Fruit fly (Drosophila melanogaster) whole organism, embryonic: ENCODE results near the gene CG9799.

ENCODE experiments used
- Asciz ChIP-seq: fragments of 200-800 bp; sonication (Bioruptor generic); optimal IDR thresholded peaks from 2 replicates; lab custom pipeline; 2017; ENCODE audit warnings: missing biosample characterization, mild to moderate bottlenecking, missing genetic modification characterization, missing genetic modification reagents
- CG10366 ChIP-seq: fragments of 200-800 bp; sonication (Bioruptor generic); IDR thresholded peaks from 2 replicates; pipeline ENCODE4 v1.3.6; 2022; ENCODE audit warnings: missing biosample characterization, missing genetic modification characterization
- CG11093 ChIP-seq: fragments of 200-800 bp; sonication (Bioruptor generic); IDR thresholded peaks from 3 replicates; pipeline ENCODE4 v1.3.6; 2022; ENCODE audit warnings: missing biosample characterization, missing genetic modification characterization
- CG11695 ChIP-seq: fragments of 200-800 bp; sonication (Bioruptor generic); IDR thresholded peaks from 3 replicates; pipeline ENCODE4 v1.3.6; 2022; ENCODE audit warnings: missing biosample characterization, missing genetic modification characterization
- CG11696 ChIP-seq: fragments of 200-800 bp; sonication (Bioruptor generic); IDR thresholded peaks from 2 replicates; pipeline ENCODE4 v1.3.6; 2022; ENCODE audit warnings: missing biosample characterization, missing genetic modification characterization
- CG13287 ChIP-seq: fragments of 200-800 bp; sonication (Bioruptor generic); IDR thresholded peaks from 2 replicates; pipeline ENCODE4 v1.3.6; 2022; ENCODE audit warnings: missing biosample characterization, missing genetic modification characterization; ENCODE audit not compliant: partially characterized antibody
- CG14710 ChIP-seq: fragments of 200-800 bp; sonication (Bioruptor generic); optimal IDR thresholded peaks from 3 replicates; lab custom pipeline; 2019; ENCODE audit warnings: missing biosample characterization, mild to moderate bottlenecking, missing genetic modification characterization, moderate library complexity
- CG14860 ChIP-seq: fragments of 200-800 bp; sonication (Bioruptor generic); IDR thresholded peaks from 3 replicates; pipeline ENCODE4 v1.3.6; 2022; ENCODE audit warnings: missing biosample characterization, missing genetic modification characterization; ENCODE audit not compliant: partially characterized antibody
- CG14965 ChIP-seq: fragments of 200-800 bp; sonication (Bioruptor generic); optimal IDR thresholded peaks from 2 replicates; lab custom pipeline; 2016; ENCODE audit warnings: missing biosample characterization, missing genetic modification characterization, borderline replicate concordance
- CG15479 ChIP-seq: fragments of 200-800 bp; sonication (Bioruptor generic); optimal IDR thresholded peaks from 3 replicates; lab custom pipeline; 2019; ENCODE audit warnings: missing biosample characterization, mild to moderate bottlenecking, missing genetic modification characterization, moderate library complexity
- CG17612 ChIP-seq: fragments of 200-800 bp; sonication (Bioruptor generic); IDR thresholded peaks from 2 replicates; pipeline ENCODE4 v1.3.6; 2022; ENCODE audit warnings: missing biosample characterization, missing genetic modification characterization
- CG1792 ChIP-seq: fragments of 200-800 bp; sonication (Bioruptor generic); optimal IDR thresholded peaks from 2 replicates; lab custom pipeline; 2016; ENCODE audit warnings: missing biosample characterization, missing genetic modification characterization
- CG2116 ChIP-seq: fragments of 200-800 bp; sonication (Bioruptor generic); optimal IDR thresholded peaks from 3 replicates; lab custom pipeline; 2018; ENCODE audit warnings: missing biosample characterization, mild to moderate bottlenecking, missing genetic modification characterization
- CG2202 ChIP-seq: fragments of 200-800 bp; sonication (Bioruptor generic); optimal IDR thresholded peaks from 2 replicates; lab custom pipeline; 2018; ENCODE audit warnings: missing biosample characterization, mild to moderate bottlenecking, missing genetic modification characterization
- CG3163 ChIP-seq: fragments of 200-800 bp; sonication (Bioruptor generic); optimal IDR thresholded peaks from 3 replicates; lab custom pipeline; 2016; ENCODE audit warnings: missing biosample characterization, missing genetic modification characterization
- CG32767 ChIP-seq: fragments of 200-800 bp; sonication (Bioruptor generic); IDR thresholded peaks from 2 replicates; pipeline ENCODE4 v1.3.6; 2022; ENCODE audit warnings: missing biosample characterization, missing genetic modification characterization
- CG5180 ChIP-seq: fragments of 200-800 bp; sonication (Bioruptor generic); optimal IDR thresholded peaks from 3 replicates; lab custom pipeline; 2017; ENCODE audit warnings: missing biosample characterization, missing genetic modification characterization, mild to moderate bottlenecking, moderate library complexity, missing genetic modification reagents
- CG6683 ChIP-seq: fragments of 200-800 bp; sonication (Bioruptor generic); optimal IDR thresholded peaks from 2 replicates; lab custom pipeline; 2017; ENCODE audit warnings: missing biosample characterization, mild to moderate bottlenecking, missing genetic modification characterization, missing genetic modification reagents
- CG7839 ChIP-seq: fragments of 200-800 bp; sonication (Bioruptor generic); optimal IDR thresholded peaks from 3 replicates; lab custom pipeline; 2018; ENCODE audit warnings: missing biosample characterization, mild to moderate bottlenecking, missing genetic modification characterization, moderate library complexity
- CG8765 ChIP-seq: fragments of 200-800 bp; sonication (Bioruptor generic); IDR thresholded peaks from 2 replicates; pipeline ENCODE4 v1.3.6; 2022; ENCODE audit warnings: missing biosample characterization, missing genetic modification characterization
- H2.0 ChIP-seq: fragments of 200-800 bp; sonication (Bioruptor generic); IDR thresholded peaks from 2 replicates; pipeline ENCODE4 v1.3.6; 2022; ENCODE audit warnings: missing biosample characterization, missing genetic modification characterization
- Hey ChIP-seq: fragments of 200-800 bp; sonication (Bioruptor generic); optimal IDR thresholded peaks from 3 replicates; lab custom pipeline; 2018; ENCODE audit warnings: missing biosample characterization, mild to moderate bottlenecking, missing genetic modification characterization
- HmgD ChIP-seq: fragments of 200-800 bp; sonication (Bioruptor generic); optimal IDR thresholded peaks from 3 replicates; lab custom pipeline; 2016; ENCODE audit warnings: missing biosample characterization, missing genetic modification characterization
- Hsf ChIP-seq: fragments of 200-800 bp; sonication (Bioruptor generic); optimal IDR thresholded peaks from 3 replicates; lab custom pipeline; 2016; ENCODE audit warnings: missing biosample characterization, missing genetic modification characterization
- Mad ChIP-seq: fragments of 200-800 bp; sonication (Bioruptor generic); optimal IDR thresholded peaks from 2 replicates; lab custom pipeline; 2016; ENCODE audit warnings: missing biosample characterization, missing genetic modification characterization
- NC2β ChIP-seq: fragments of 200-800 bp; sonication (Bioruptor generic); optimal IDR thresholded peaks from 2 replicates; lab custom pipeline; 2016; ENCODE audit warnings: missing biosample characterization, missing genetic modification characterization
- NfI ChIP-seq: fragments of 200-800 bp; sonication (Bioruptor generic); optimal IDR thresholded peaks from 3 replicates; lab custom pipeline; 2018; ENCODE audit warnings: missing biosample characterization, mild to moderate bottlenecking, missing genetic modification characterization, moderate library complexity
- PHDP ChIP-seq: fragments of 200-800 bp; sonication (Bioruptor generic); optimal IDR thresholded peaks from 3 replicates; lab custom pipeline; 2018; ENCODE audit warnings: missing biosample characterization, mild to moderate bottlenecking, missing genetic modification characterization, moderate library complexity
- Ravus ChIP-seq: fragments of 200-800 bp; sonication (Bioruptor generic); IDR thresholded peaks from 2 replicates; pipeline ENCODE4 v1.3.6; 2022; ENCODE audit warnings: missing biosample characterization, missing genetic modification characterization
- Ssrp ChIP-seq: fragments of 200-800 bp; sonication (Bioruptor generic); optimal IDR thresholded peaks from 2 replicates; lab custom pipeline; 2018; ENCODE audit warnings: missing biosample characterization, mild to moderate bottlenecking, missing genetic modification characterization, moderate library complexity
- Taf1 ChIP-seq: fragments of 200-800 bp; sonication (Bioruptor generic); IDR thresholded peaks from 2 replicates; pipeline ENCODE4 v1.3.6; 2022; ENCODE audit warnings: missing biosample characterization, missing genetic modification characterization
- Trl ChIP-seq, 3 experiments: fragments of >200 bp in 2 of 3; fragments of 200-800 bp in 1 of 3; sonication (Bioruptor generic) in 1 of 3; optimal IDR thresholded peaks; 2 replicates in 1 of 3; 3 replicates in 2 of 3; lab custom pipeline; 2016 to 2017; ENCODE audit warnings: missing biosample characterization in 1 of 3, missing genetic modification characterization in 1 of 3
- ab ChIP-seq: fragments of 200-800 bp; sonication (Bioruptor generic); optimal IDR thresholded peaks from 2 replicates; lab custom pipeline; 2016; ENCODE audit warnings: missing biosample characterization, missing genetic modification characterization
- amos ChIP-seq: fragments of 200-800 bp; sonication (Bioruptor generic); IDR thresholded peaks from 2 replicates; pipeline ENCODE4 v1.3.6; 2022; ENCODE audit warnings: missing biosample characterization, missing genetic modification characterization; ENCODE audit not compliant: partially characterized antibody
- caup ChIP-seq: fragments of 200-800 bp; sonication (Bioruptor generic); optimal IDR thresholded peaks from 3 replicates; lab custom pipeline; 2017; ENCODE audit warnings: missing biosample characterization, mild to moderate bottlenecking, missing genetic modification characterization, moderate library complexity; ENCODE audit not compliant: severe bottlenecking
- fd102C ChIP-seq: fragments of 200-800 bp; sonication (Bioruptor generic); optimal IDR thresholded peaks from 2 replicates; lab custom pipeline; 2018; ENCODE audit warnings: missing biosample characterization, mild to moderate bottlenecking, missing genetic modification characterization, moderate library complexity
- jigr1 ChIP-seq: fragments of 200-800 bp; sonication (Bioruptor generic); IDR thresholded peaks from 3 replicates; pipeline ENCODE4 v1.3.6; 2022; ENCODE audit warnings: missing biosample characterization, missing genetic modification characterization
- luna ChIP-seq: fragments of 200-800 bp; sonication (Bioruptor generic); optimal IDR thresholded peaks from 2 replicates; lab custom pipeline; 2016; ENCODE audit warnings: missing biosample characterization, missing genetic modification characterization
- mirr ChIP-seq: fragments of 200-800 bp; sonication (Bioruptor generic); optimal IDR thresholded peaks from 3 replicates; lab custom pipeline; 2018; ENCODE audit warnings: missing biosample characterization, mild to moderate bottlenecking, missing genetic modification characterization
- nerfin-2 ChIP-seq: fragments of 200-800 bp; sonication (Bioruptor generic); IDR thresholded peaks from 2 replicates; pipeline ENCODE4 v1.3.6; 2022; ENCODE audit warnings: missing biosample characterization, missing genetic modification characterization; ENCODE audit not compliant: partially characterized antibody
- nom ChIP-seq: fragments of 200-800 bp; sonication (Bioruptor generic); optimal IDR thresholded peaks from 2 replicates; lab custom pipeline; 2017; ENCODE audit warnings: missing biosample characterization, missing genetic modification characterization, mild to moderate bottlenecking, moderate library complexity, missing genetic modification reagents
- phol ChIP-seq: fragments of 200-800 bp; sonication (Bioruptor generic); optimal IDR thresholded peaks from 3 replicates; lab custom pipeline; 2018; ENCODE audit warnings: missing biosample characterization, mild to moderate bottlenecking, missing genetic modification characterization, moderate library complexity
- pros ChIP-seq: fragments of 200-800 bp; sonication (Bioruptor generic); optimal IDR thresholded peaks from 3 replicates; lab custom pipeline; 2019; ENCODE audit warnings: missing biosample characterization, mild to moderate bottlenecking, missing genetic modification characterization, moderate library complexity
- pum ChIP-seq: fragments of 200-800 bp; sonication (Bioruptor generic); optimal IDR thresholded peaks from 2 replicates; lab custom pipeline; 2016; ENCODE audit warnings: missing biosample characterization, missing genetic modification characterization
- ranshi ChIP-seq: fragments of 200-800 bp; sonication (Bioruptor generic); IDR thresholded peaks from 2 replicates; pipeline ENCODE4 v1.3.6; 2022; ENCODE audit warnings: missing biosample characterization, missing genetic modification characterization
- salm ChIP-seq: fragments of 200-800 bp; sonication (Bioruptor generic); optimal IDR thresholded peaks from 2 replicates; lab custom pipeline; 2018; ENCODE audit warnings: missing biosample characterization, mild to moderate bottlenecking, missing genetic modification characterization
- sna ChIP-seq: fragments of 200-800 bp; sonication (Bioruptor generic); IDR thresholded peaks from 2 replicates; pipeline ENCODE4 v1.3.6; 2022; ENCODE audit warnings: missing biosample characterization, missing genetic modification characterization; ENCODE audit not compliant: partially characterized antibody
- sqz ChIP-seq: fragments of 200-800 bp; sonication (Bioruptor generic); optimal IDR thresholded peaks from 3 replicates; lab custom pipeline; 2018; ENCODE audit warnings: missing biosample characterization, mild to moderate bottlenecking, missing genetic modification characterization
- tap ChIP-seq: fragments of 200-800 bp; optimal IDR thresholded peaks from 3 replicates; lab custom pipeline; 2019; ENCODE audit warnings: missing biosample characterization, mild to moderate bottlenecking, missing genetic modification characterization, moderate library complexity
- tin ChIP-seq: fragments of 200-800 bp; sonication (Bioruptor generic); optimal IDR thresholded peaks from 3 replicates; lab custom pipeline; 2016; ENCODE audit warnings: missing biosample characterization, missing genetic modification characterization

Gene CG9799

DNA sequence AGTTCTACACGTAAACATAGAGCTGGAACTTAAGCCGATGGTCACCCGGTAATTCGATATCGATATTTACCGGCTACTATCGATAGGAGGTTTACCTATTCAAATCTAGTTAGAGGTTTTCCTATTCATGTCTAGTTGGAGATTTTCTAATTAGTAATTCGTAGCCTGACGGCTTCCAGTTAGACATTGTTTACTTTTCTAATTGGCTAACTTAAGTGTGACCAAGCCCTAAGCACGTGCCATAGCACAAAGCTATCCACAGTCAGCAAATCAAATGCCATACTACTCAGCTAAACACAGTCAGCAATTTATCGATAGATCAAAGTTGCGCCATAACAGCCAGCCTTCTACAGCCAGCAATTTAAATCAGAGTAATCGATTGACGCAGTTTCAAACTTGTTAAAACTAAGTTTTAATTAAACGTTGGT lies 14.5 kb upstream of the CG9799 start, which contains the start of gene Dpm3 (continued):
- no peak for TF ChIP-seq CG11696 (GFP tag; lab: Robert Waterston, UW)
- no peak for TF ChIP-seq CG8765 (GFP tag; lab: Robert Waterston, UW)
- TF ChIP-seq nerfin-2 (GFP tag; lab: Robert Waterston, UW), result peak; percentile 80
- no peak for TF ChIP-seq CG5180
- peak; percentile 85 for TF ChIP-seq amos (GFP tag; lab: Robert Waterston, UW)
- no peak for TF ChIP-seq H2.0 (GFP tag; lab: Robert Waterston, UW)
- peak; percentile 17 for TF ChIP-seq PHDP
- TF ChIP-seq fd102C, result no peak
- peak; percentile 27 for TF ChIP-seq tin (GFP tag; lab: Kevin White, UChicago)
- TF ChIP-seq NfI (GFP tag; lab: Kevin White, UChicago), result peak; percentile 38
- TF ChIP-seq Ssrp (tag; lab: Kevin White, UChicago), result no peak
- no peak for TF ChIP-seq CG11093 (GFP tag; lab: Robert Waterston, UW)
- no peak for TF ChIP-seq CG6683 (GFP tag; lab: Kevin White, UChicago)
- TF ChIP-seq nom, result no peak
- no peak for TF ChIP-seq sqz (GFP tag; lab: Kevin White, UChicago)
- TF ChIP-seq CG14860 (GFP tag; lab: Robert Waterston, UW), result peak; percentile 91
- peak; percentile 72 for TF ChIP-seq CG14710 (tag; lab: Kevin White, UChicago)
- TF ChIP-seq jigr1, result no peak
- TF ChIP-seq pros (GFP tag; lab: Kevin White, UChicago), result no peak
- no peak for TF ChIP-seq Hey (tag; lab: Kevin White, UChicago)
- no peak for TF ChIP-seq ranshi (GFP tag; lab: Robert Waterston, UW)
- no peak for TF ChIP-seq CG14965 (GFP tag; lab: Kevin White, UChicago)
- peak; percentile 70 for TF ChIP-seq Mad (GFP tag; lab: Kevin White, UChicago)
- TF ChIP-seq tap (tag; lab: Kevin White, UChicago), result peak; percentile 14
- TF ChIP-seq CG3163 (GFP tag; lab: Kevin White, UChicago), result peak; percentile 93
- peak; percentile 52 for TF ChIP-seq Hsf (GFP tag; lab: Kevin White, UChicago)
- peak; percentile 70 for TF ChIP-seq phol (tag; lab: Kevin White, UChicago)
- no peak for TF ChIP-seq Asciz
- no peak for TF ChIP-seq NC2β (GFP tag; lab: Kevin White, UChicago)
- TF ChIP-seq CG2116 (GFP tag; lab: Kevin White, UChicago), result peak; percentile 68
- no peak for TF ChIP-seq Taf1 (GFP tag; lab: Robert Waterston, UW)
- TF ChIP-seq sna (GFP tag; lab: Robert Waterston, UW), result peak; percentile 95
- TF ChIP-seq CG17612 (GFP tag; lab: Robert Waterston, UW), result no peak
- TF ChIP-seq luna (GFP tag; lab: Kevin White, UChicago), result no peak
- TF ChIP-seq ab, result no peak
- TF ChIP-seq CG7839, result peak; percentile 5
- TF ChIP-seq pum (GFP tag; lab: Kevin White, UChicago), result peak; percentile 41
- no peak for TF ChIP-seq CG32767
- TF ChIP-seq CG11695, result no peak
- peak; percentile 97 for TF ChIP-seq CG13287
- TF ChIP-seq mirr (GFP tag; lab: Kevin White, UChicago), result no peak
- TF ChIP-seq caup (GFP tag; lab: Kevin White, UChicago), result no peak
- TF ChIP-seq HmgD (GFP tag; lab: Kevin White, UChicago), result peak; percentile 54
- TF ChIP-seq CG2202, result peak; percentile 0
- no peak for TF ChIP-seq CG1792 (GFP tag; lab: Kevin White, UChicago)
- TF ChIP-seq salm (tag; lab: Kevin White, UChicago), result no peak
- no peak for TF ChIP-seq CG15479
- TF ChIP-seq Ravus, result no peak
- TF ChIP-seq CG10366 (GFP tag; lab: Robert Waterston, UW), result no peak
- peak in 1 of 2 experiments; percentile 8 for TF ChIP-seq Trl (optimal IDR thresholded peaks at IDR 0.05; lab: Kevin White, UChicago)
- peak; percentile 41 for TF ChIP-seq Trl (GFP tag; optimal IDR thresholded peaks at IDR 0.05; lab: Kevin White, UChicago)
